Worm (Caenorhabditis elegans): Measurements from ENCODE around the gene thoc-2.
A peak's percentile ranks its signal among the peaks of the same experiment; 100 is the strongest.

thoc-2 gene

DNA sequence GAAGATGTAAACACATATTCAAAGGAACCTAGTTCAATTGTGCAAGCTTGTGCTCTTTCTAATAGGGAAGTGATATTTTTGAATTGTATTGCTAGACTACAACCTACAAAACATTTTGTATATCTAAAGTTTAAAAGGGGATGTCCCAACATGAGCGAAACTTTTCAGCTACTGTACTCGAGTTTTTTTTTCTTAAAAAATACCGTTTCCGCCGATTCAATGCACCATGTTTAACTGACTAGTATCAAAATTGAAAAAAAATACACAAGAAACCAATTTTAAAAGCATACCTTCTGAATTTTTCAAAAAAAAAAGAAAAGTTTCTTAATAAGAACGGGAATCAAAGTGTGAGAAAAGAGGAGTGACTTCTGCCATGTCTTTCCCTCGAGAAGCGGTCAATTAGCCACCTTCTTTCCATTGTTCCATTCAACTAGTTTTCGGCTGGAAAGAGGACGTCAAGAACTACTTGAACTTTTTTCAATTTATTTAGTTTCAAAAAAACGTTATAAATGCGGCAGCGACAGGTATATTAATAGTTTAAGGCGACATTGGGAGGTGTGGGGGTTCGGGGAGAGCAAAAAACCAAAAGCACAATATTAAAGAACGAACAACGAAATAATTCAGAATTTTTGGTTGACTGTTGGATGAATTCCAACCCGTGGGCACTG lies 47.6 kb downstream of the thoc-2 start, which contains the start of gene nas-4 (continued):
- TF ChIP-seq arid-1 (GFP tag; conservative IDR thresholded peaks at IDR 0.05): 0 out of 2 replicates have a peak, but pooled peaks have one; percentile 18
- TF ChIP-seq ztf-7 (tag; optimal IDR thresholded peaks at IDR 0.05): no peak
- TF ChIP-seq hmg-1.1 (GFP tag; IDR thresholded peaks at IDR 0.05): peak; percentile 43; the same call in 1 of the 2 replicates
- no peak for TF ChIP-seq cey-2 (tag; optimal IDR thresholded peaks at IDR 0.05; ENCODE audit: borderline replicate concordance, insufficient read depth)
- no peak for TF ChIP-seq F37D6.2 (tag; optimal IDR thresholded peaks at IDR 0.05)
- no peak for TF ChIP-seq pqm-1 (tag; optimal IDR thresholded peaks at IDR 0.05)
- TF ChIP-seq dve-1 (tag; optimal IDR thresholded peaks at IDR 0.05; ENCODE audit: insufficient read depth): peak; percentile 32
- no peak for TF ChIP-seq aha-1 (tag)
- peak; percentile 71 for TF ChIP-seq mep-1 (tag; optimal IDR thresholded peaks at IDR 0.05)
- TF ChIP-seq tag-97 (GFP tag; IDR thresholded peaks at IDR 0.05): no peak
- TF ChIP-seq Y75B8A.6 (GFP tag; IDR thresholded peaks at IDR 0.05): no peak
- TF ChIP-seq ceh-62 (tag; optimal IDR thresholded peaks at IDR 0.05): no peak
- TF ChIP-seq set-16 (GFP tag; IDR thresholded peaks at IDR 0.05): no peak
- no peak for TF ChIP-seq dmd-8 (GFP tag; IDR thresholded peaks at IDR 0.05)
- TF ChIP-seq ces-1 (GFP tag; optimal IDR thresholded peaks at IDR 0.05): no peak
- TF ChIP-seq nhr-6 (tag; optimal IDR thresholded peaks at IDR 0.05): no peak
- TF ChIP-seq mdl-1 (tag; optimal IDR thresholded peaks at IDR 0.05): no peak
- TF ChIP-seq R02D3.7 (tag; optimal IDR thresholded peaks at IDR 0.05): no peak
- no peak for TF ChIP-seq ceh-32 (tag; optimal IDR thresholded peaks at IDR 0.05; ENCODE audit: poor library complexity)
- TF ChIP-seq Y48G9A.11 (GFP tag; IDR thresholded peaks at IDR 0.05): no peak
- TF ChIP-seq nhr-111 (GFP tag; optimal IDR thresholded peaks at IDR 0.05): no peak
- no peak for TF ChIP-seq zip-2 (tag; optimal IDR thresholded peaks at IDR 0.05)
- no peak for TF ChIP-seq hlh-30 (tag; optimal IDR thresholded peaks at IDR 0.05; ENCODE audit: insufficient read depth)
- TF ChIP-seq madf-9 (GFP tag; conservative IDR thresholded peaks at IDR 0.05): no peak
- no peak for TF ChIP-seq php-3 (GFP tag; IDR thresholded peaks at IDR 0.05)
- TF ChIP-seq rbr-2 (tag; optimal IDR thresholded peaks at IDR 0.05): no peak
- 0 out of 2 replicates have a peak, but pooled peaks have one; percentile 36 for TF ChIP-seq lim-7 (GFP tag; IDR thresholded peaks at IDR 0.05)
- no peak for TF ChIP-seq duxl-1 (tag; optimal IDR thresholded peaks at IDR 0.05; ENCODE audit: poor library complexity)
- no peak for TF ChIP-seq nhr-41 (GFP tag; IDR thresholded peaks at IDR 0.05)
- TF ChIP-seq nhr-25 (tag; optimal IDR thresholded peaks at IDR 0.05; ENCODE audit: borderline replicate concordance, insufficient read depth): no peak
- no peak for TF ChIP-seq spr-3 (GFP tag; optimal IDR thresholded peaks at IDR 0.05)
- peak; percentile 24; the same call in 1 of the 2 replicates for TF ChIP-seq lin-38 (GFP tag; IDR thresholded peaks at IDR 0.05)
- TF ChIP-seq F10B5.3 (tag; optimal IDR thresholded peaks at IDR 0.05): no peak
- no peak for TF ChIP-seq nhr-77 (tag; optimal IDR thresholded peaks at IDR 0.05)
- TF ChIP-seq ceh-28 (tag; optimal IDR thresholded peaks at IDR 0.05): no peak
- TF ChIP-seq dmd-6 (GFP tag; IDR thresholded peaks at IDR 0.05): peak; percentile 19; the same call in 1 of the 2 replicates
- no peak for TF ChIP-seq nhr-76 (tag; optimal IDR thresholded peaks at IDR 0.05)

DNA sequence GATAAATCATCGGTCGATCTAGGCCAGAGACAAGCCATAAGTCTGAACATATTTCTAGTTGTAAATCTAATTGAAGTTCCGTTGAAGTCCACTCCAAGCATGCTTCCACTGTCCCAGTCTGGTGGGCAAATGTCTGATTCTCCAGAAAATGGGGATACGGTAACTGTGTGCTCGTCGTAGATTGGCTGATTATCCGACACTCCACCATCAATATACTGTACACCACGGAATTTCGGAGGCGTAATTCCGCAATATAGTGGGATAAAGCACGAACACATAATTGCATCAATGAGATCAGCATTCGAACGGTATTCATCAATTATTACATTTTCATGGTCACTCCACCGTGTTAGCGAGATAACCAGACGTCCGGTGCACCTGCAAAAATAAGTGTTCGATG lies 50.4 kb downstream of the thoc-2 start:
- no peak for TF ChIP-seq hif-1 (tag; optimal IDR thresholded peaks at IDR 0.05)
- peak; percentile 6 for TF ChIP-seq mxl-3 (GFP tag; optimal IDR thresholded peaks at IDR 0.05)
- TF ChIP-seq aha-1 (tag): peak; percentile 40
- TF ChIP-seq T26A8.4 (GFP tag; IDR thresholded peaks at IDR 0.05): no peak
- no peak for TF ChIP-seq F49E8.2 (tag; optimal IDR thresholded peaks at IDR 0.05; ENCODE audit: borderline replicate concordance)
- TF ChIP-seq rbr-2 (tag; optimal IDR thresholded peaks at IDR 0.05): no peak

Data from whole organism, L4 larva.